Fruit fly (Drosophila melanogaster) whole organism, prepupa: ENCODE data around the gene CG7322.
A peak's percentile ranks its signal among the peaks of the same experiment; 100 is the strongest.

ENCODE experiments used
- Blimp-1 ChIP-seq: fragments of 200-800 bp; sonication (Bioruptor generic); optimal IDR thresholded peaks from 3 replicates; lab custom pipeline; 2017; ENCODE audit warnings: missing biosample characterization, missing genetic modification characterization, mild to moderate bottlenecking, moderate library complexity, missing genetic modification reagents
- CG10669 ChIP-seq: fragments of 200-800 bp; sonication (Bioruptor generic); optimal IDR thresholded peaks from 3 replicates; lab custom pipeline; 2018; ENCODE audit warnings: missing biosample characterization, mild to moderate bottlenecking, missing genetic modification characterization, moderate library complexity
- CG15336 ChIP-seq: fragments of 200-800 bp; sonication (Bioruptor generic); IDR thresholded peaks from 2 replicates; pipeline ENCODE4 v1.3.6; 2022; ENCODE audit warnings: missing biosample characterization, missing genetic modification characterization
- CG3032 ChIP-seq: fragments of 200-800 bp; optimal IDR thresholded peaks from 2 replicates; lab custom pipeline; 2019; ENCODE audit warnings: missing biosample characterization, mild to moderate bottlenecking, missing genetic modification characterization, moderate library complexity
- CG31627 ChIP-seq: fragments of 200-800 bp; sonication (Bioruptor generic); optimal IDR thresholded peaks from 3 replicates; lab custom pipeline; 2016; ENCODE audit warnings: missing biosample characterization, missing genetic modification characterization
- CG32006 ChIP-seq: fragments of 200-800 bp; sonication (Bioruptor generic); optimal IDR thresholded peaks from 3 replicates; lab custom pipeline; 2017; ENCODE audit warnings: missing biosample characterization, mild to moderate bottlenecking, missing genetic modification characterization
- CG4318 ChIP-seq: fragments of 200-800 bp; sonication (Bioruptor generic); optimal IDR thresholded peaks from 3 replicates; lab custom pipeline; 2017; ENCODE audit warnings: missing biosample characterization, mild to moderate bottlenecking, missing genetic modification characterization
- CG6163 ChIP-seq: fragments of 200-800 bp; sonication (Bioruptor generic); IDR thresholded peaks from 3 replicates; pipeline ENCODE4 v1.3.6; 2022; ENCODE audit warnings: missing biosample characterization, missing genetic modification characterization
- CG6276 ChIP-seq: fragments of 200-800 bp; sonication (Bioruptor generic); optimal IDR thresholded peaks from 2 replicates; lab custom pipeline; 2017; ENCODE audit warnings: missing biosample characterization, mild to moderate bottlenecking, missing genetic modification characterization
- CG6808 ChIP-seq: fragments of 200-800 bp; sonication (Bioruptor generic); optimal IDR thresholded peaks from 3 replicates; lab custom pipeline; 2017; ENCODE audit warnings: missing biosample characterization, missing genetic modification characterization, mild to moderate bottlenecking, moderate library complexity, missing genetic modification reagents
- CG6854 ChIP-seq: fragments of 200-800 bp; sonication (Bioruptor generic); optimal IDR thresholded peaks from 2 replicates; lab custom pipeline; 2017; ENCODE audit warnings: missing biosample characterization, mild to moderate bottlenecking, missing genetic modification characterization
- CG8319 ChIP-seq: fragments of 200-800 bp; sonication (Bioruptor generic); optimal IDR thresholded peaks from 3 replicates; lab custom pipeline; 2016; ENCODE audit warnings: missing biosample characterization, missing genetic modification characterization
- Eip78C ChIP-seq: fragments of 200-800 bp; sonication (Bioruptor generic); peaks from one replicate; lab custom pipeline; 2016; ENCODE audit warnings: missing biosample characterization, missing genetic modification characterization
- Eip93F ChIP-seq: fragments of 200-800 bp; sonication (Bioruptor generic); optimal IDR thresholded peaks from 2 replicates; lab custom pipeline; 2016; ENCODE audit warnings: missing biosample characterization, mild to moderate bottlenecking, missing genetic modification characterization
- Lpt ChIP-seq: fragments of 200-800 bp; sonication (Bioruptor generic); optimal IDR thresholded peaks from 3 replicates; lab custom pipeline; 2016; ENCODE audit warnings: missing biosample characterization, missing genetic modification characterization
- OdsH ChIP-seq: fragments of 200-800 bp; sonication (Bioruptor generic); optimal IDR thresholded peaks from 3 replicates; lab custom pipeline; 2016; ENCODE audit warnings: missing biosample characterization, missing genetic modification characterization
- Sox102F ChIP-seq: fragments of 200-800 bp; sonication (Bioruptor generic); optimal IDR thresholded peaks from 2 replicates; lab custom pipeline; 2016; ENCODE audit warnings: missing biosample characterization, mild to moderate bottlenecking, missing genetic modification characterization
- Sox14 ChIP-seq: fragments of 200-800 bp; sonication (Bioruptor generic); optimal IDR thresholded peaks from 3 replicates; lab custom pipeline; 2016; ENCODE audit warnings: missing biosample characterization, missing genetic modification characterization
- achi ChIP-seq: fragments of 200-800 bp; sonication (Bioruptor generic); optimal IDR thresholded peaks from 3 replicates; lab custom pipeline; 2016; ENCODE audit warnings: missing biosample characterization, missing genetic modification characterization
- cyc ChIP-seq: fragments of 200-800 bp; sonication (Bioruptor generic); optimal IDR thresholded peaks from 3 replicates; lab custom pipeline; 2016; ENCODE audit warnings: missing biosample characterization, missing genetic modification characterization
- dsx ChIP-seq: fragments of 200-800 bp; optimal IDR thresholded peaks from 3 replicates; lab custom pipeline; 2019; ENCODE audit warnings: missing biosample characterization, mild to moderate bottlenecking, missing genetic modification characterization, moderate library complexity; ENCODE audit not compliant: poor library complexity, severe bottlenecking
- esn ChIP-seq: fragments of 200-800 bp; sonication (Bioruptor generic); optimal IDR thresholded peaks from 2 replicates; lab custom pipeline; 2016; ENCODE audit warnings: missing biosample characterization, mild to moderate bottlenecking, missing genetic modification characterization, moderate library complexity
- fd59A ChIP-seq: fragments of 200-800 bp; sonication (Bioruptor generic); optimal IDR thresholded peaks from 2 replicates; lab custom pipeline; 2017; ENCODE audit warnings: missing biosample characterization, mild to moderate bottlenecking, missing genetic modification characterization, missing genetic modification reagents
- fd85E ChIP-seq: fragments of 200-800 bp; sonication (Bioruptor generic); optimal IDR thresholded peaks from 3 replicates; lab custom pipeline; 2016; ENCODE audit warnings: missing biosample characterization, missing genetic modification characterization
- fkh ChIP-seq: fragments of 200-800 bp; sonication (Bioruptor generic); optimal IDR thresholded peaks from 3 replicates; lab custom pipeline; 2017; ENCODE audit warnings: missing biosample characterization, mild to moderate bottlenecking, missing genetic modification characterization, moderate library complexity
- lz ChIP-seq: fragments of 200-800 bp; sonication (Bioruptor generic); optimal IDR thresholded peaks from 3 replicates; lab custom pipeline; 2016; ENCODE audit warnings: missing biosample characterization, missing genetic modification characterization
- pdm3 ChIP-seq: fragments of 200-800 bp; sonication (Bioruptor generic); optimal IDR thresholded peaks from 3 replicates; lab custom pipeline; 2016; ENCODE audit warnings: missing biosample characterization, missing genetic modification characterization
- ss ChIP-seq, 2 experiments: fragments of 200-800 bp; sonication (Bioruptor generic); optimal IDR thresholded peaks; 2 replicates in 1 of 2; 3 replicates in 1 of 2; lab custom pipeline; 2017 to 2018; ENCODE audit warnings: mild to moderate bottlenecking in 2 of 2, missing biosample characterization in 2 of 2, missing genetic modification characterization in 2 of 2, moderate library complexity in 1 of 2
- svp ChIP-seq: fragments of 200-800 bp; sonication (Bioruptor generic); peaks from one replicate; lab custom pipeline; 2016; ENCODE audit warnings: missing biosample characterization, missing genetic modification characterization

The CG7322 gene

DNA sequence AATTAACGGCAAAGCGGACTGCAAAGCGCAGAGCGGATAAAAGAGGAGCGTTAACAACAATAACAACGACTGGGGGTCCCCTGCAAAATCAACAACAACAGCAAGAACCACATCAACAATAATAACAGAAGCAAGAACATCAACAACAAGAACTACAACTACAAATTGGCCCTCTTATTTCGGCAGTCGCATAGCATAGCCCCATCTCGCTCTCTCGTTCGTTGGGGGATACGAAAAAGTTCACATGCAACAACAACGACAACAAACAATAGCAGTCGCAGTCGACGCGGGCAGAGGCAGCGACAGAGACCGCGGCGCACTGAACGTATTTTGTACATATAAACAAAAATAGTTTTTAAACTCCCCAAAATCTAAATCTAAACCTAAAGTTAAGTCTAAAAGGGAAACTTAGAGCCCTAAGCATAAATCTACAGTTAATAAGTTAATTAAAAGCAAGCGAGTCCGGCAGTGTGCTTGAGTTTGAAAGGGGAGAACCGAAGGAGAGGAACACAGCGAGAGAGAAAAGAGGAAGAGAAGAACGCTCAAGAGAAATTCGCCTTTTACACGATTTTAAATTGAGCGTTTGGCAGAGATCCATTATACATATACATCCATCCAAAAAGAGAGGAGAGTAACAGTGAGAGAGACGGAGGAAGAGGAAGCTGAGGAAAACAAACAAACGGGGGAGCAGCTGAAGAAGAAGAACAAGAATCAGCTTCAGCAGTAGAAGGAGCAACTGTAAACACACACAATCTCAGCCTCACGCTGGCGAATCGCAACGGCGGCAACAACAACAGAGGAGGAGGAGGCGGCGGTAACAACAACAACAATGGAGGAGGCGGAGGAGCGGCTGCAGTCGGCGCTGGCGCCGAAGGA is 7.2 kb upstream of the CG7322 start:
- TF ChIP-seq Eip78C (GFP tag; lab: Kevin White, UChicago) (peak; percentile 53), Lpt (GFP tag; lab: Kevin White, UChicago) (peak; percentile 0), CG6163 (GFP tag; lab: Robert Waterston, UW) (peak; percentile 54; the same call in 1 of the 3 replicates), CG3032 (tag; lab: Kevin White, UChicago) (no peak), ss (GFP tag; optimal IDR thresholded peaks at IDR 0.05; lab: Kevin White, UChicago) (no peak), CG6854 (GFP tag; lab: Kevin White, UChicago) (peak; percentile 24), fkh (GFP tag; lab: Kevin White, UChicago) (peak; percentile 45)
- TF ChIP-seq, all 60 proteins: peak for 5

DNA sequence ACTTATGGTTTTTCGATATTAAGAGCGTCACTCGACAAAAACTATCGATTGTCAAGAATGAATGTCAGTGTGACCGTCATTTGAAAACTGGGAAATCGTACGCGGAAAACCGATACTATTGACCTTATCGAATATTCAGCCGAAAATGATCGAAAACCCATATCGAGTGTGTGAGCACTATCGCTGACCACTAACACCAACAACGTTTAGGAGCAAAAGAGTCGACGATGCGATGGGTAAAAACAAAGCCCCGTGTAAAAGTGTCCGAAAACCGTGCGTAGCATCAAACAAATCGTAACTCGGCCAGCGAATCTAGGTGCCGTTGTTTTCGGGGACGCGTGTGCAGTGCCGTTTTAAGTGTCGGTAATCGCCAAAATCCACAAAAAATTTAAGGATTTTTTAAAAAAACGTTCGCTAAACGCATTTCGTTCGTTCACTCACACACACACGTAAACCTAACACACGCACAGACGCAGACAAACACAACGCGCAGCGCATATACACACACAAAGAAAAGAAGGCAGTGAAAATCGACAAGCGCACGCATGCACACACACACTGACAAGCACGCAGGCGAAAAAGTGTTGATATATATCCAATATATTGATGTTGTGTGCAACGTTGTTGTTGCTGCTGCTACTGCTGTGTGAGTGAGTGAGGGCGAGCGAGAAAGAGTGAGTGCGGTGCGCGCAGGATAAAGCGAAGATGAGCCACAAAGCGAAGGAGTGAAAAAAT is 6.4 kb upstream of the CG7322 start, which contains the start of the genes CG7326 and Dora:
TSS of gene CG7326 (minus strand) at position 29 of the 735 bp plus-strand sequence.
TSS of gene Dora (plus strand) at position 203 of the 735 bp plus-strand sequence.
- TF ChIP-seq CG6163 (GFP tag; lab: Robert Waterston, UW): peak; percentile 55; the same call in 2 of the 3 replicates
- peak; percentile 29 for TF ChIP-seq fkh (GFP tag; lab: Kevin White, UChicago)
- peak; percentile 11 for TF ChIP-seq CG6808
- no peak for TF ChIP-seq pdm3 (GFP tag; lab: Kevin White, UChicago)
- peak; percentile 19 for TF ChIP-seq Sox14 (GFP tag; lab: Kevin White, UChicago)
- peak; percentile 47 to 55 for TF ChIP-seq ss (GFP tag; optimal IDR thresholded peaks at IDR 0.05; lab: Kevin White, UChicago)
- TF ChIP-seq Eip78C (GFP tag; lab: Kevin White, UChicago): peak; percentile 67
- peak; percentile 15 for TF ChIP-seq dsx (GFP tag; lab: Kevin White, UChicago)
- peak; percentile 77 for TF ChIP-seq svp (GFP tag; lab: Kevin White, UChicago)
- TF ChIP-seq CG6276 (GFP tag; lab: Kevin White, UChicago): no peak

DNA sequence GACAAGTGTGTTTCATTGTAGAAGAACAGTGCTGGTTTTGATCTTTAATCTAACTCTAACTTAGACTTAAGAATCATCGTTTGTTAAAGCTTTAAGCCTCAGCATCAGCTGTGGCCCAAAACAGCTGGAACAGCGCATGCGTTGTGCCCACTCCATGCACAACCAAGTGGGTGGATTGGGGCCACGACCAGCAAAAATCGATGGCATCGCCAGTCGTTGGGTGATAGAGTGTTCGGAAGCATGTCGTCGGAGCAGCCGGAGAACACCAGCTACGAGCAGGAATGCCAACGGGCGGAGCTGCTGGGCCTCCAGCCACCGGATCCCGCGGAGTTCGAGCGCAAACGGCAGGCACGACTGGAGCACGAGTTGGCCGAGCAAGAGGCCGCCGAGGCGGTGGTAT is 2.5 kb upstream of the CG7322 start, which contains the start of gene CG32544:
TSS of gene CG32544 (plus strand) at position 211 of the 400 bp plus-strand sequence.
- TF ChIP-seq svp (GFP tag; lab: Kevin White, UChicago) (no peak), CG4318 (GFP tag; lab: Kevin White, UChicago) (no peak), Sox14 (GFP tag; lab: Kevin White, UChicago) (no peak), OdsH (GFP tag; lab: Kevin White, UChicago) (no peak), CG32006 (GFP tag; lab: Kevin White, UChicago) (no peak), CG6808 (no peak), Lpt (GFP tag; lab: Kevin White, UChicago) (no peak), fd85E (GFP tag; lab: Kevin White, UChicago) (no peak), Blimp-1 (GFP tag; lab: Kevin White, UChicago) (no peak), CG10669 (GFP tag; lab: Kevin White, UChicago) (no peak), CG15336 (GFP tag; lab: Robert Waterston, UW) (no peak), fd59A (no peak), cyc (GFP tag; lab: Kevin White, UChicago) (no peak), lz (GFP tag; lab: Kevin White, UChicago) (no peak), CG8319 (no peak), Eip93F (GFP tag; lab: Kevin White, UChicago) (no peak), Sox102F (GFP tag; lab: Kevin White, UChicago) (no peak), Eip78C (GFP tag; lab: Kevin White, UChicago) (no peak)
- TF ChIP-seq, all 60 proteins: peak for 0

dm6 chrX:18857916-18858315 is 359 bp upstream of the CG7322 start, which contains the start of gene Usp39:
Usp39 (plus strand) TSS chrX:18858203.
- TF ChIP-seq esn (GFP tag; lab: Kevin White, UChicago): peak; percentile 33
- TF ChIP-seq achi: peak; percentile 83
- TF ChIP-seq Sox14 (GFP tag; lab: Kevin White, UChicago): no peak
- peak; percentile 31 for TF ChIP-seq CG31627
- TF ChIP-seq fkh (GFP tag; lab: Kevin White, UChicago): no peak
- TF ChIP-seq cyc (GFP tag; lab: Kevin White, UChicago): peak; percentile 5
- peak; percentile 10 for TF ChIP-seq lz (GFP tag; lab: Kevin White, UChicago)
